Fruit fly (Drosophila melanogaster): ENCODE measurements around the gene GMF.

GMF gene

DNA sequence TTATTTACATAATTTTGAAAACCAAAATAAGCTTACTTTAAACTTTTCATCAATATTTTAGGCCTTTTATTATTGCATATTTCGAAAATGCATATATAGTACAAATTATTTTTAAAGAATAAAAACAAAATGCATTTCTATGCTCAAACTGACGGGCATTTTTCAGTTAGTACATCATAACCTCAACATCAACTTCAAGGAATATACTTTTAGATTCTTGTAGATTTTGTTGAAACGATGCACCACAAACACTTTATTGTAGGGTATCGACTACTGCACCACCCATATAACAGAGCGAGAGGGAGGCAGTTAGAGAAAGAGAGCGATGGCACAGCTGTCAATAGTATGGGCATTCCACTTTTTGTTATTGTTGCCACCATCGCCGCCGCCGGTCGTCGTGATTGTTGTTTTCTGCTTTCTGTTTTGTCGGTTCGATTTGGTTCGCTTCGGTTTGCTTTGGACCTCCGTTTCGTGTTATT is 22.9 kb downstream of the GMF start (continued):
- TF ChIP-seq CG5245 (GFP tag; optimal IDR thresholded peaks at IDR 0.05) (peak; percentile 76), CG10431 (GFP tag; optimal IDR thresholded peaks at IDR 0.05) (peak; percentile 76), CG4730 (GFP tag; IDR thresholded peaks at IDR 0.05) (peak; percentile 71), Hmr (GFP tag; optimal IDR thresholded peaks at IDR 0.05) (peak; percentile 85), ara (GFP tag; IDR thresholded peaks at IDR 0.05) (no peak; the same call in 1 of the 2 replicates), tx (GFP tag; optimal IDR thresholded peaks at IDR 0.05) (peak; percentile 71), ci (GFP tag; IDR thresholded peaks at IDR 0.05) (peak; percentile 86), amos (GFP tag; IDR thresholded peaks at IDR 0.05; ENCODE audit: partially characterized antibody) (peak; percentile 30; the same call in 1 of the 2 replicates), CG6683 (GFP tag; optimal IDR thresholded peaks at IDR 0.05) (peak; percentile 72), inv (GFP tag; IDR thresholded peaks at IDR 0.05; ENCODE audit: partially characterized antibody) (no peak), kay (GFP tag; optimal IDR thresholded peaks at IDR 0.05) (peak; percentile 85), nom (GFP tag; optimal IDR thresholded peaks at IDR 0.05) (peak; percentile 30), sd (tag; optimal IDR thresholded peaks at IDR 0.05) (peak; percentile 73), Sry-δ (GFP tag; optimal IDR thresholded peaks at IDR 0.05) (peak; percentile 29), TFAM (GFP tag; optimal IDR thresholded peaks at IDR 0.05) (peak; percentile 42), CG4328 (GFP tag; optimal IDR thresholded peaks at IDR 0.05) (peak; percentile 77), Jarid2 (GFP tag; optimal IDR thresholded peaks at IDR 0.05) (peak; percentile 73), fru (optimal IDR thresholded peaks at IDR 0.05) (no peak), HLHmδ (GFP tag; optimal IDR thresholded peaks at IDR 0.05) (no peak), CG3995 (GFP tag; optimal IDR thresholded peaks at IDR 0.05) (peak; percentile 41), Rx (GFP tag; IDR thresholded peaks at IDR 0.05) (peak; percentile 56), Gug (GFP tag; IDR thresholded peaks at IDR 0.05) (peak; percentile 61; the same call in 2 of the 4 replicates), ken (GFP tag; IDR thresholded peaks at IDR 0.05) (peak; percentile 79; the same call in 2 of the 3 replicates), CG31388 (GFP tag; optimal IDR thresholded peaks at IDR 0.05) (peak; percentile 64), jumu (GFP tag; optimal IDR thresholded peaks at IDR 0.05) (peak; percentile 74), Dll (GFP tag; IDR thresholded peaks at IDR 0.05; ENCODE audit: partially characterized antibody) (no peak), HLH3B (GFP tag; IDR thresholded peaks at IDR 0.05) (peak; percentile 83), croc (GFP tag; conservative IDR thresholded peaks at IDR 0.05) (peak; percentile 80), zf30C (GFP tag; optimal IDR thresholded peaks at IDR 0.05) (no peak), CG9609 (GFP tag; optimal IDR thresholded peaks at IDR 0.05) (peak; percentile 68), pnt (GFP tag; optimal IDR thresholded peaks at IDR 0.05) (peak; percentile 90), CG10959 (GFP tag; IDR thresholded peaks at IDR 0.05) (peak; percentile 33; the same call in 1 of the 2 replicates), CG9797 (GFP tag; optimal IDR thresholded peaks at IDR 0.05) (peak; percentile 10), Ada2b (GFP tag; IDR thresholded peaks at IDR 0.05) (peak; percentile 66), toy (GFP tag; IDR thresholded peaks at IDR 0.05) (no peak), so (GFP tag; IDR thresholded peaks at IDR 0.05) (peak; percentile 86; the same call in 2 of the 3 replicates), CG8765 (GFP tag; IDR thresholded peaks at IDR 0.05) (no peak), her (GFP tag; optimal IDR thresholded peaks at IDR 0.05) (peak; percentile 58), pan (optimal IDR thresholded peaks at IDR 0.05) (no peak), pan (GFP tag; optimal IDR thresholded peaks at IDR 0.05 in 1 of 2, IDR thresholded peaks at IDR 0.05 in 1 of 2) (peak in 1 of 2 experiments; percentile 78), Dek (tag; optimal IDR thresholded peaks at IDR 0.05) (peak; percentile 83), Gsc (GFP tag; IDR thresholded peaks at IDR 0.05) (no peak), Opbp (GFP tag; IDR thresholded peaks at IDR 0.05; ENCODE audit: partially characterized antibody) (0 out of 3 replicates have a peak, but pooled peaks have one; percentile 9), CG10366 (GFP tag; IDR thresholded peaks at IDR 0.05) (peak; percentile 69), oc (tag; optimal IDR thresholded peaks at IDR 0.05) (peak; percentile 89), onecut (GFP tag; IDR thresholded peaks at IDR 0.05) (peak; percentile 62), CG15601 (tag; optimal IDR thresholded peaks at IDR 0.05) (peak; percentile 90), CG8924 (tag; optimal IDR thresholded peaks at IDR 0.05) (peak; percentile 96), hbn (GFP tag; IDR thresholded peaks at IDR 0.05; ENCODE audit: partially characterized antibody) (no peak), slbo (GFP tag; IDR thresholded peaks at IDR 0.05) (peak; percentile 58; the same call in 1 of the 2 replicates), Neu2 (GFP tag; optimal IDR thresholded peaks at IDR 0.05; ENCODE audit: borderline replicate concordance) (no peak)

Measured in whole organism, embryonic.